Fruit fly (Drosophila melanogaster): ENCODE measurements around the gene CG17026.

The CG17026 gene

dm6 chr3L:15954784-15955427 is 20.3 kb upstream of the CG17026 start, which contains the start of the genes Pka-C3 and GXIVsPLA2 (continued):
- TF ChIP-seq Myb (GFP tag; optimal IDR thresholded peaks at IDR 0.05) (peak; percentile 41), Camta (GFP tag; optimal IDR thresholded peaks at IDR 0.05) (no peak), onecut (GFP tag; IDR thresholded peaks at IDR 0.05) (no peak), CG2889 (GFP tag; IDR thresholded peaks at IDR 0.05) (no peak), CG30020 (tag; optimal IDR thresholded peaks at IDR 0.05) (peak; percentile 36), CG7839 (tag; optimal IDR thresholded peaks at IDR 0.05) (peak; percentile 18), CG12071 (GFP tag; optimal IDR thresholded peaks at IDR 0.05) (no peak), BEAF-32 (GFP tag; optimal IDR thresholded peaks at IDR 0.05) (peak; percentile 53), CG2678 (tag; optimal IDR thresholded peaks at IDR 0.05) (peak; percentile 30), CG2116 (GFP tag; optimal IDR thresholded peaks at IDR 0.05) (peak; percentile 55), CG4424 (GFP tag; optimal IDR thresholded peaks at IDR 0.05) (peak; percentile 12), inv (GFP tag; IDR thresholded peaks at IDR 0.05; ENCODE audit: partially characterized antibody) (no peak; the same call in 1 of the 2 replicates), Dll (GFP tag; IDR thresholded peaks at IDR 0.05; ENCODE audit: partially characterized antibody) (0 out of 4 replicates have a peak, but pooled peaks have one; percentile 18), CG2712 (tag; optimal IDR thresholded peaks at IDR 0.05) (peak; percentile 47), lola (GFP tag; optimal IDR thresholded peaks at IDR 0.05) (no peak), nmo (GFP tag; optimal IDR thresholded peaks at IDR 0.05) (peak; percentile 27), CG12391 (tag; optimal IDR thresholded peaks at IDR 0.05) (peak; percentile 39), unc-4 (GFP tag; IDR thresholded peaks at IDR 0.05; ENCODE audit: partially characterized antibody) (0 out of 2 replicates have a peak, but pooled peaks have one; percentile 41), CG16863 (GFP tag; optimal IDR thresholded peaks at IDR 0.05) (no peak), CG4617 (GFP tag; optimal IDR thresholded peaks at IDR 0.05; ENCODE audit: borderline replicate concordance) (peak; percentile 33), nerfin-2 (GFP tag; IDR thresholded peaks at IDR 0.05; ENCODE audit: partially characterized antibody) (no peak), trem (tag; optimal IDR thresholded peaks at IDR 0.05) (peak; percentile 64), CG8944 (GFP tag; optimal IDR thresholded peaks at IDR 0.05) (no peak), Dek (tag; optimal IDR thresholded peaks at IDR 0.05) (peak; percentile 25), CG18262 (tag; optimal IDR thresholded peaks at IDR 0.05) (peak; percentile 35), Dip2 (GFP tag; IDR thresholded peaks at IDR 0.05) (peak; percentile 95), HmgZ (tag; optimal IDR thresholded peaks at IDR 0.05) (peak; percentile 16), E2f2 (GFP tag; IDR thresholded peaks at IDR 0.05) (peak; percentile 91), CG13287 (GFP tag; IDR thresholded peaks at IDR 0.05; ENCODE audit: partially characterized antibody) (peak; percentile 37; the same call in 1 of the 2 replicates), CG15514 (GFP tag; optimal IDR thresholded peaks at IDR 0.05) (peak; percentile 24), CG12299 (tag; optimal IDR thresholded peaks at IDR 0.05) (peak; percentile 26), Lhr (GFP tag; optimal IDR thresholded peaks at IDR 0.05) (peak; percentile 72), Abd-B (GFP tag; optimal IDR thresholded peaks at IDR 0.05) (peak; percentile 7), Scr (GFP tag; IDR thresholded peaks at IDR 0.05; ENCODE audit: partially characterized antibody) (0 out of 2 replicates have a peak, but pooled peaks have one; percentile 34), CG7928 (GFP tag; optimal IDR thresholded peaks at IDR 0.05) (peak; percentile 3), knrl (GFP tag; IDR thresholded peaks at IDR 0.05; ENCODE audit: partially characterized antibody) (peak; percentile 45; the same call in 1 of the 3 replicates), sd (tag; optimal IDR thresholded peaks at IDR 0.05) (peak; percentile 77), CG17829 (tag; optimal IDR thresholded peaks at IDR 0.05) (peak; percentile 45), Dref (GFP tag; IDR thresholded peaks at IDR 0.05) (peak; percentile 47), Hmx (GFP tag; optimal IDR thresholded peaks at IDR 0.05) (no peak), YL-1 (GFP tag; optimal IDR thresholded peaks at IDR 0.05) (peak; percentile 40), sug (tag; optimal IDR thresholded peaks at IDR 0.05) (peak; percentile 27), CG17361 (GFP tag; IDR thresholded peaks at IDR 0.05) (peak; percentile 55; the same call in 2 of the 3 replicates), CG4360 (GFP tag; IDR thresholded peaks at IDR 0.05) (no peak), Nf-YC (tag; optimal IDR thresholded peaks at IDR 0.05) (peak; percentile 26), CG9797 (GFP tag; optimal IDR thresholded peaks at IDR 0.05) (peak; percentile 83), CG18764 (GFP tag; optimal IDR thresholded peaks at IDR 0.05) (peak; percentile 1)

Data from whole organism, embryonic.